Fruit fly (Drosophila melanogaster) whole organism, embryonic: Measurements from ENCODE around the gene CG14803.

Experiments used
- Asciz ChIP-seq: fragments of 200-800 bp; sonication (Bioruptor generic); optimal IDR thresholded peaks from 2 replicates; lab custom pipeline; 2017; ENCODE audit warnings: missing biosample characterization, mild to moderate bottlenecking, missing genetic modification characterization, missing genetic modification reagents
- BEAF-32 ChIP-seq: fragments of 200-800 bp; sonication (Bioruptor generic); optimal IDR thresholded peaks from 3 replicates; lab custom pipeline; 2017; ENCODE audit warnings: missing biosample characterization, missing genetic modification characterization, mild to moderate bottlenecking, moderate library complexity, missing genetic modification reagents
- C15 ChIP-seq: fragments of 200-800 bp; sonication (Bioruptor generic); IDR thresholded peaks from 3 replicates; pipeline ENCODE4 v1.3.6; 2022; ENCODE audit warnings: missing biosample characterization, missing genetic modification characterization
- CG10654 ChIP-seq: fragments of 200-800 bp; sonication (Bioruptor generic); optimal IDR thresholded peaks from 2 replicates; lab custom pipeline; 2016; ENCODE audit warnings: missing biosample characterization, missing genetic modification characterization
- CG11085 ChIP-seq: fragments of 200-800 bp; sonication (Bioruptor generic); IDR thresholded peaks from 2 replicates; pipeline ENCODE4 v1.3.6; 2022; ENCODE audit warnings: missing biosample characterization, missing genetic modification characterization
- CG12155 ChIP-seq: fragments of 200-800 bp; sonication (Bioruptor generic); optimal IDR thresholded peaks from 3 replicates; lab custom pipeline; 2016; ENCODE audit warnings: missing biosample characterization, missing genetic modification characterization
- CG1529 ChIP-seq: fragments of 200-800 bp; sonication (Bioruptor generic); optimal IDR thresholded peaks from 3 replicates; lab custom pipeline; 2018; ENCODE audit warnings: missing biosample characterization, missing genetic modification characterization
- CG31365 ChIP-seq: fragments of 200-800 bp; sonication (Bioruptor generic); optimal IDR thresholded peaks from 2 replicates; lab custom pipeline; 2018; ENCODE audit warnings: missing biosample characterization, mild to moderate bottlenecking, missing genetic modification characterization
- CG32772 ChIP-seq: fragments of 200-800 bp; sonication (Bioruptor generic); IDR thresholded peaks from 2 replicates; pipeline ENCODE4 v1.3.6; 2022; ENCODE audit warnings: missing biosample characterization, missing genetic modification characterization
- CG33213 ChIP-seq: fragments of 200-800 bp; sonication (Bioruptor generic); optimal IDR thresholded peaks from 3 replicates; lab custom pipeline; 2016; ENCODE audit warnings: missing biosample characterization, missing genetic modification characterization
- CG43689 ChIP-seq: fragments of 200-800 bp; sonication (Bioruptor generic); IDR thresholded peaks from 2 replicates; pipeline ENCODE4 v1.3.6; 2022; ENCODE audit warnings: missing biosample characterization, missing genetic modification characterization
- CG4404 ChIP-seq: fragments of 200-800 bp; sonication (Bioruptor generic); IDR thresholded peaks from 2 replicates; pipeline ENCODE4 v1.3.6; 2022; ENCODE audit warnings: missing biosample characterization, missing genetic modification characterization
- CG5953 ChIP-seq: fragments of 200-800 bp; sonication (Bioruptor generic); IDR thresholded peaks from 2 replicates; pipeline ENCODE4 v1.3.6; 2022; ENCODE audit warnings: missing biosample characterization, missing genetic modification characterization
- CG6813 ChIP-seq: fragments of 200-800 bp; sonication (Bioruptor generic); optimal IDR thresholded peaks from 2 replicates; lab custom pipeline; 2017; ENCODE audit warnings: missing biosample characterization, missing genetic modification characterization, mild to moderate bottlenecking, moderate library complexity, missing genetic modification reagents
- CG8944 ChIP-seq: fragments of 200-800 bp; sonication (Bioruptor generic); optimal IDR thresholded peaks from 3 replicates; lab custom pipeline; 2016; ENCODE audit warnings: missing biosample characterization, missing genetic modification characterization
- CG9932 ChIP-seq: fragments of 200-800 bp; sonication (Bioruptor generic); IDR thresholded peaks from 2 replicates; pipeline ENCODE4 v1.3.6; 2022; ENCODE audit warnings: missing biosample characterization, missing genetic modification characterization
- D ChIP-seq, 2 experiments: fragments of 200-800 bp in 1 of 2; fragments of >200 bp in 1 of 2; sonication (Bioruptor generic) in 1 of 2; optimal IDR thresholded peaks; 2 replicates in 1 of 2; 3 replicates in 1 of 2; lab custom pipeline; 2017; ENCODE audit warnings: mild to moderate bottlenecking in 1 of 2, missing biosample characterization in 1 of 2, missing genetic modification characterization in 1 of 2, missing genetic modification reagents in 1 of 2
- Dbx ChIP-seq: fragments of 200-800 bp; sonication (Bioruptor generic); IDR thresholded peaks from 3 replicates; pipeline ENCODE4 v1.3.6; 2022; ENCODE audit warnings: missing biosample characterization, missing genetic modification characterization
- Dfd ChIP-seq, 2 experiments: fragments of >200 bp; optimal IDR thresholded peaks; 2 replicates each; lab custom pipeline; 2017; ENCODE audit warnings: missing biosample characterization in 2 of 2, missing genetic modification characterization in 2 of 2
- Dll ChIP-seq: fragments of 200-800 bp; sonication (Bioruptor generic); IDR thresholded peaks from 4 replicates; pipeline ENCODE4 v1.3.6; 2022; ENCODE audit warnings: missing biosample characterization, missing genetic modification characterization; ENCODE audit not compliant: partially characterized antibody
- Elba2 ChIP-seq: fragments of 200-800 bp; sonication (Bioruptor generic); optimal IDR thresholded peaks from 3 replicates; lab custom pipeline; 2016; ENCODE audit warnings: missing biosample characterization, missing genetic modification characterization
- GATAe ChIP-seq: fragments of 200-800 bp; sonication (Bioruptor generic); conservative IDR thresholded peaks from 2 replicates; pipeline ENCODE4 v1.3.6; 2022; ENCODE audit warnings: missing biosample characterization, missing genetic modification characterization
- H15 ChIP-seq: fragments of 200-800 bp; sonication (Bioruptor generic); IDR thresholded peaks from 3 replicates; pipeline ENCODE4 v1.3.6; 2022; ENCODE audit warnings: missing biosample characterization, missing genetic modification characterization
- Mad ChIP-seq: fragments of 200-800 bp; sonication (Bioruptor generic); optimal IDR thresholded peaks from 2 replicates; lab custom pipeline; 2016; ENCODE audit warnings: missing biosample characterization, missing genetic modification characterization
- Med ChIP-seq: fragments of 200-800 bp; sonication (Bioruptor generic); peaks from one replicate; lab custom pipeline; 2016; ENCODE audit warnings: missing biosample characterization, missing genetic modification characterization, mild to moderate bottlenecking, inconsistent platforms, moderate library complexity
- Optix ChIP-seq: fragments of 200-800 bp; sonication (Bioruptor generic); IDR thresholded peaks from 3 replicates; pipeline ENCODE4 v1.3.6; 2022; ENCODE audit warnings: missing biosample characterization, missing genetic modification characterization
- Spps ChIP-seq: fragments of 200-800 bp; sonication (Bioruptor generic); optimal IDR thresholded peaks from 2 replicates; lab custom pipeline; 2018; ENCODE audit warnings: missing biosample characterization, mild to moderate bottlenecking, missing genetic modification characterization
- Ssrp ChIP-seq: fragments of 200-800 bp; sonication (Bioruptor generic); optimal IDR thresholded peaks from 2 replicates; lab custom pipeline; 2018; ENCODE audit warnings: missing biosample characterization, mild to moderate bottlenecking, missing genetic modification characterization, moderate library complexity
- Xbp1 ChIP-seq: fragments of 200-800 bp; sonication (Bioruptor generic); optimal IDR thresholded peaks from 3 replicates; lab custom pipeline; 2016; ENCODE audit warnings: missing biosample characterization, mild to moderate bottlenecking, missing genetic modification characterization
- bsh ChIP-seq, 2 experiments: fragments of 200-800 bp; sonication (Bioruptor generic); optimal IDR thresholded peaks; 2 replicates each; lab custom pipeline; 2017 to 2018; ENCODE audit warnings: mild to moderate bottlenecking in 2 of 2, missing biosample characterization in 2 of 2, missing genetic modification characterization in 2 of 2, moderate library complexity in 1 of 2
- dm ChIP-seq: fragments of 200-800 bp; sonication (Bioruptor generic); optimal IDR thresholded peaks from 3 replicates; lab custom pipeline; 2016; ENCODE audit warnings: missing biosample characterization, missing genetic modification characterization
- eyg ChIP-seq: fragments of 200-800 bp; sonication (Bioruptor generic); optimal IDR thresholded peaks from 3 replicates; lab custom pipeline; 2016; ENCODE audit warnings: missing biosample characterization, missing genetic modification characterization
- fd3F ChIP-seq: fragments of 200-800 bp; sonication (Bioruptor generic); optimal IDR thresholded peaks from 2 replicates; lab custom pipeline; 2018; ENCODE audit warnings: missing biosample characterization, mild to moderate bottlenecking, missing genetic modification characterization, moderate library complexity
- gce ChIP-seq: fragments of 200-800 bp; sonication (Bioruptor generic); IDR thresholded peaks from 3 replicates; pipeline ENCODE4 v1.3.6; 2022; ENCODE audit warnings: missing biosample characterization, missing genetic modification characterization
- hkb ChIP-seq, 2 experiments: fragments of 200-800 bp in 1 of 2; fragments of >200 bp in 1 of 2; sonication (Bioruptor generic) in 1 of 2; IDR thresholded peaks in 1 of 2; optimal IDR thresholded peaks in 1 of 2; 2 replicates each; pipeline versions ENCODE4 v1.3.6 to Lab custom; 2017 to 2022; ENCODE audit warnings: missing biosample characterization in 1 of 2, missing genetic modification characterization in 1 of 2
- ind ChIP-seq: fragments of 200-800 bp; sonication (Bioruptor generic); optimal IDR thresholded peaks from 3 replicates; lab custom pipeline; 2016; ENCODE audit warnings: missing biosample characterization, missing genetic modification characterization
- jumu ChIP-seq: fragments of 200-800 bp; sonication (Bioruptor generic); optimal IDR thresholded peaks from 3 replicates; lab custom pipeline; 2016; ENCODE audit warnings: missing biosample characterization, missing genetic modification characterization
- kah ChIP-seq: fragments of 200-800 bp; sonication (Bioruptor generic); optimal IDR thresholded peaks from 2 replicates; lab custom pipeline; 2018; ENCODE audit warnings: missing biosample characterization, mild to moderate bottlenecking, missing genetic modification characterization
- lilli ChIP-seq: fragments of 200-800 bp; sonication (Bioruptor generic); optimal IDR thresholded peaks from 3 replicates; lab custom pipeline; 2016; ENCODE audit warnings: missing biosample characterization, missing genetic modification characterization
- nmo ChIP-seq: fragments of 200-800 bp; sonication (Bioruptor generic); optimal IDR thresholded peaks from 2 replicates; lab custom pipeline; 2018; ENCODE audit warnings: missing biosample characterization, mild to moderate bottlenecking, missing genetic modification characterization, moderate library complexity
- peb ChIP-seq: fragments of 200-800 bp; sonication (Bioruptor generic); IDR thresholded peaks from 2 replicates; pipeline ENCODE4 v1.3.6; 2022; ENCODE audit warnings: missing biosample characterization, missing genetic modification characterization
- pfk ChIP-seq: fragments of 200-800 bp; sonication (Bioruptor generic); optimal IDR thresholded peaks from 2 replicates; lab custom pipeline; 2018; ENCODE audit warnings: missing biosample characterization, mild to moderate bottlenecking, missing genetic modification characterization, moderate library complexity
- salm ChIP-seq: fragments of 200-800 bp; sonication (Bioruptor generic); optimal IDR thresholded peaks from 2 replicates; lab custom pipeline; 2018; ENCODE audit warnings: missing biosample characterization, mild to moderate bottlenecking, missing genetic modification characterization
- sd ChIP-seq: fragments of 200-800 bp; sonication (Bioruptor generic); optimal IDR thresholded peaks from 3 replicates; lab custom pipeline; 2018; ENCODE audit warnings: missing biosample characterization, mild to moderate bottlenecking, missing genetic modification characterization, moderate library complexity
- tgo ChIP-seq: fragments of 200-800 bp; sonication (Bioruptor generic); IDR thresholded peaks from 3 replicates; pipeline ENCODE4 v1.3.6; 2022; ENCODE audit warnings: missing biosample characterization, missing genetic modification characterization
- tin ChIP-seq: fragments of 200-800 bp; sonication (Bioruptor generic); optimal IDR thresholded peaks from 3 replicates; lab custom pipeline; 2016; ENCODE audit warnings: missing biosample characterization, missing genetic modification characterization
- tx ChIP-seq: fragments of 200-800 bp; sonication (Bioruptor generic); optimal IDR thresholded peaks from 2 replicates; lab custom pipeline; 2016; ENCODE audit warnings: missing biosample characterization, missing genetic modification characterization
- usp ChIP-seq: fragments of >200 bp; optimal IDR thresholded peaks from 2 replicates; lab custom pipeline; 2017; ENCODE audit warnings: missing biosample characterization, missing genetic modification characterization
- vnd ChIP-seq: fragments of 200-800 bp; sonication (Bioruptor generic); IDR thresholded peaks from 3 replicates; pipeline ENCODE4 v1.3.6; 2022; ENCODE audit warnings: missing biosample characterization, missing genetic modification characterization; ENCODE audit not compliant: partially characterized antibody
- wor ChIP-seq: fragments of 200-800 bp; sonication (Bioruptor generic); IDR thresholded peaks from 2 replicates; pipeline ENCODE4 v1.3.6; 2022; ENCODE audit warnings: missing biosample characterization, missing genetic modification characterization

The CG14803 gene

dm6 chrX:1879606-1880110 is 11.0 kb downstream of the CG14803 start, which contains the start of gene CG14818 (continued):
- no peak for TF ChIP-seq C15 (GFP tag; lab: Robert Waterston, UW)
- TF ChIP-seq nmo (GFP tag; lab: Kevin White, UChicago) = peak; percentile 59
- TF ChIP-seq wor (GFP tag; lab: Robert Waterston, UW) = no peak
- TF ChIP-seq sd (tag; lab: Kevin White, UChicago) = no peak
- peak; percentile 25 for TF ChIP-seq dm
- peak; percentile 29; the same call in 1 of the 2 replicates for TF ChIP-seq peb (GFP tag; lab: Robert Waterston, UW)
- peak; percentile 70 for TF ChIP-seq CG33213 (GFP tag; lab: Kevin White, UChicago)
- peak; percentile 62 for TF ChIP-seq ind (GFP tag; lab: Kevin White, UChicago)
- peak; percentile 83 for TF ChIP-seq BEAF-32 (GFP tag; lab: Kevin White, UChicago)
- peak in 1 of 2 experiments; percentile 62 for TF ChIP-seq bsh (GFP tag; optimal IDR thresholded peaks at IDR 0.05; lab: Kevin White, UChicago)
- peak; percentile 70 for TF ChIP-seq CG8944 (GFP tag; lab: Kevin White, UChicago)
- peak; percentile 72 for TF ChIP-seq lilli (GFP tag; lab: Kevin White, UChicago)
- no peak for TF ChIP-seq pfk (GFP tag; lab: Kevin White, UChicago)
- peak; percentile 19 for TF ChIP-seq eyg
- TF ChIP-seq D (optimal IDR thresholded peaks at IDR 0.05; lab: Kevin White, UChicago) = no peak
- peak; percentile 12 for TF ChIP-seq D (GFP tag; optimal IDR thresholded peaks at IDR 0.05; lab: Kevin White, UChicago)
- no peak for TF ChIP-seq gce (GFP tag; lab: Robert Waterston, UW)
- no peak for TF ChIP-seq kah (GFP tag; lab: Kevin White, UChicago)
- TF ChIP-seq Dbx (GFP tag; lab: Robert Waterston, UW) = peak; percentile 72
- TF ChIP-seq CG43689 (GFP tag; lab: Robert Waterston, UW) = 0 out of 2 replicates have a peak, but pooled peaks have one; percentile 22
- peak; percentile 78 for TF ChIP-seq CG9932 (GFP tag; lab: Robert Waterston, UW)
- TF ChIP-seq tgo (GFP tag; lab: Robert Waterston, UW) = peak; percentile 58; the same call in 2 of the 3 replicates
- no peak for TF ChIP-seq salm (tag; lab: Kevin White, UChicago)
- no peak for TF ChIP-seq GATAe (GFP tag; lab: Robert Waterston, UW)
- TF ChIP-seq CG32772 (GFP tag; lab: Robert Waterston, UW) = peak; percentile 72
- TF ChIP-seq Dfd (GFP tag; optimal IDR thresholded peaks at IDR 0.05; lab: Kevin White, UChicago) = no peak
- TF ChIP-seq jumu (GFP tag; lab: Kevin White, UChicago) = peak; percentile 54
- TF ChIP-seq Ssrp (tag; lab: Kevin White, UChicago) = peak; percentile 24
- peak; percentile 55 for TF ChIP-seq CG10654 (GFP tag; lab: Kevin White, UChicago)
- peak; percentile 61 for TF ChIP-seq Xbp1
- TF ChIP-seq CG6813 (GFP tag; lab: Kevin White, UChicago) = peak; percentile 8
- 0 out of 2 replicates have a peak, but pooled peaks have one; percentile 39 for TF ChIP-seq CG11085
- TF ChIP-seq Spps (tag; lab: Kevin White, UChicago) = no peak
- peak; percentile 84 for TF ChIP-seq vnd (GFP tag; lab: Robert Waterston, UW)
- TF ChIP-seq CG12155 = peak; percentile 65
- no peak; the same call in 2 of the 3 replicates for TF ChIP-seq H15
- no peak for TF ChIP-seq Elba2
- no peak for TF ChIP-seq CG1529 (GFP tag; lab: Kevin White, UChicago)
- no peak for TF ChIP-seq usp (GFP tag; lab: Kevin White, UChicago)
- TF ChIP-seq tx (GFP tag; lab: Kevin White, UChicago) = peak; percentile 24
- TF ChIP-seq fd3F (GFP tag; lab: Kevin White, UChicago) = peak; percentile 48
- TF ChIP-seq tin (GFP tag; lab: Kevin White, UChicago) = peak; percentile 49
- no peak for TF ChIP-seq hkb (optimal IDR thresholded peaks at IDR 0.05; lab: Kevin White, UChicago)
- no peak for TF ChIP-seq hkb (GFP tag; IDR thresholded peaks at IDR 0.05; lab: Robert Waterston, UW)
- TF ChIP-seq CG5953 (GFP tag; lab: Robert Waterston, UW) = 0 out of 2 replicates have a peak, but pooled peaks have one; percentile 31
- peak; percentile 95 for TF ChIP-seq Dll
- no peak for TF ChIP-seq Asciz (GFP tag; lab: Kevin White, UChicago)
- TF ChIP-seq Mad (GFP tag; lab: Kevin White, UChicago) = peak; percentile 53
- TF ChIP-seq CG4404 = peak; percentile 69
- TF ChIP-seq Med (GFP tag; lab: Kevin White, UChicago) = peak; percentile 95
- TF ChIP-seq CG31365 (tag; lab: Kevin White, UChicago) = no peak
- peak; percentile 54; the same call in 2 of the 3 replicates for TF ChIP-seq Optix (GFP tag; lab: Robert Waterston, UW)
